Worm (Caenorhabditis elegans): ENCODE measurements around the gene dkf-2.

DNA sequence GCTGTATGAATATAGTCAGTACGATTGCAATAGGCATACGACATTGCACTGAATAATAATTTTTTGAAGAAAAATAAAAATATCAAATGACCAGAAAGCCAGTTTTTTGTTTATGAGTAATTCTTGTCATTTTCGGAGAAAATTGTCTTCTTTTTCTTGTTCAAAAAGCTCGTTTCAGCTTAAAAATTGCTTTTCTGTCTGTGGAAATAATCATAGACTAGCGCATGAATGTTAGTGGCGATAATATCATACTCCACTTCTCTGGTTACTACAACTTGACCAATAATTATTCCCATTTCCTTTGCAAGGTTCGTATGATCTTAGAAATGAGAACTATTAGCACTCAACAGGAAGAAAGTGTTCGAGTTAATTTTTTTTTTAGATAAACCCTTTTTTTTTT, 80.1 kb downstream of the dkf-2 start, which contains the start of gene srh-216:
- no peak for TF ChIP-seq snpc-4 (tag; optimal IDR thresholded peaks at IDR 0.05)
- no peak for TF ChIP-seq unc-39 (tag; optimal IDR thresholded peaks at IDR 0.05)
- no peak for TF ChIP-seq elt-3 (tag; optimal IDR thresholded peaks at IDR 0.05)
- no peak for TF ChIP-seq unc-120 (tag; optimal IDR thresholded peaks at IDR 0.05; ENCODE audit: poor library complexity, severe bottlenecking)
- TF ChIP-seq mep-1 (tag; optimal IDR thresholded peaks at IDR 0.05), result no peak
- no peak for TF ChIP-seq nhr-76 (tag; optimal IDR thresholded peaks at IDR 0.05)
- no peak for TF ChIP-seq nhr-237 (tag; optimal IDR thresholded peaks at IDR 0.05)
- no peak for TF ChIP-seq pha-4 (tag; optimal IDR thresholded peaks at IDR 0.05)
- no peak for TF ChIP-seq lsy-2 (tag; optimal IDR thresholded peaks at IDR 0.05)
